Worm (Caenorhabditis elegans): ENCODE results near the gene cdk-11.2.

Gene cdk-11.2

DNA sequence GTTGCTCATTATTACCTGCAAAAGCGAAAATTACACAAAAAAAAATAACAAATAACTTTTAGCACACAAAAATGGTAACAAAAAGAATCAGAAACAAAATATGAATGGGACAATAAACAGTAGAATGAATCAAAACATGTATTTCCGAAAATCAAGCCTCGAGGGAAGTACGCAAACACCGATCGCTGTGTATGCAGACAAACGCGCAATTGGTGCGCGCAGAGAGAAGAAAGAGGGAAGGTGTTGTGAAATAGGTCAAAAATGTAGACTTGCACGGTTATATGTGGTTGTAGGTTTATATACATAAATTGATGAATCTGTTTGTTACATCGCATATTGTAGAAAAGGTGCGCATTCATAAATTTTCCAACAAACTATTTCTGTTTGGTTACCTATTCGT lies at the start of gene cdk-11.2:
Gene cdk-11.2 (minus strand): TSS at position 23 of the 400 bp plus-strand sequence.
- TF ChIP-seq unc-62 (GFP tag; optimal IDR thresholded peaks at IDR 0.05), result no peak

DNA sequence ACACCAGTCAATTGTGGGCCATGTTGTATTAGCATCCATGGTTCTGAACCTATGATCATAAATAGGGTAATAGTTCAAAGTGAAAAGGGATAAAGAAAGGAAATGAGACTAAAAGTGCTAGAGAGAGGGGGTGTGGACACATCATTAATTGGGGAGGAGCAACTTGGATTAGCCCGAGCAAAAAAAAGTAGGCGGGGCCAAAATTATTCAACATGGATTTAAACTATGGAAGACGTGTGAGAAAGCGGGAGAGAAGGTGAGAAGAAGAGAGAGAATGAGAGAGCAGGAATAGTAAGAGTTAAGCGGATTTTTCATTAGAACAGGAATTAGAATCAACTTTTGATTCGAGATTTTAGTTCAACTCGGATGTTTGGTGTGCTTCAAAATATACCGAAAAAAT lies 44.0 kb upstream of the cdk-11.2 start, which contains the start of gene C39B10.1:
Gene C39B10.1 (minus strand): TSS at position 101 of the 400 bp plus-strand sequence.
- TF ChIP-seq unc-62 (GFP tag; optimal IDR thresholded peaks at IDR 0.05), result no peak

DNA sequence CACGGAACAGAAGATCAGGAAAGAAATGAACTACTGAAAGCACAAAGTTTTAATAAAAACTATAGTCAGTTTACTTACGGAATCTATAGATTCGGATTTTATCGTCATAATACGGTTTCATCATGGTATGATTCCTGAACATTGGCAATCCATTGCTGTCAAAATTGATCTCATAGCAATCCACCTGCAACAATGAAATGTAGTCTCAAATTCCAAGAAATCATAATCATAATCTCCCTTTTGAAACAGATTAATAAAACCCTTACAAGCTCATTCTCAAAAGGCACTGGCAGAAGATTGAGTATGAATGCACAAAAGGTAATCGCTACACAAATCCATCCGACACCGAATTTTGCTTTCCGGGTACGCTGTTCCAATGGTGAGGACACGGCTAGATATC lies 42.8 kb upstream of the cdk-11.2 start:
- TF ChIP-seq unc-62 (GFP tag; optimal IDR thresholded peaks at IDR 0.05), result no peak

DNA sequence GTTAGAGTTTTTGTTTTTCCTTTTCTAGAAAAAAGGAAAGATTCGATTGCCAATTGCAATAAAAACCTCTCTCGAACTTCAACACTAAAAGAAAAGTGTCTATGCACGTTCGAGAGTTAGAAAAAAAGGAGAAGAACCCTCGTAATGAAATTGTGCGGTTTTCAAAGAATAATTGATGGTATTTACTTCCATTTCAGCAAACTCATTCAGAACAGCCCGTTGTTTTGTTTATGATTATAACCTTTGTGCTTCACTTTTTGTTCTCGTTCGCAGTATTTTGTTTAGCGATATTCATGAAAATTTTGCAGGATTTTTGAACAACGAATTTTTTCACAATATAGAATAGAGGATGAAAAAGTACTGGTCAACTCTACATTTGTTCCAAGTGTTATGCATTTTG lies 34.4 kb upstream of the cdk-11.2 start, which contains the start of gene lgc-41:
Gene lgc-41 (plus strand): TSS at position 301 of the 400 bp plus-strand sequence.
- no peak for TF ChIP-seq unc-62 (GFP tag; optimal IDR thresholded peaks at IDR 0.05)

DNA sequence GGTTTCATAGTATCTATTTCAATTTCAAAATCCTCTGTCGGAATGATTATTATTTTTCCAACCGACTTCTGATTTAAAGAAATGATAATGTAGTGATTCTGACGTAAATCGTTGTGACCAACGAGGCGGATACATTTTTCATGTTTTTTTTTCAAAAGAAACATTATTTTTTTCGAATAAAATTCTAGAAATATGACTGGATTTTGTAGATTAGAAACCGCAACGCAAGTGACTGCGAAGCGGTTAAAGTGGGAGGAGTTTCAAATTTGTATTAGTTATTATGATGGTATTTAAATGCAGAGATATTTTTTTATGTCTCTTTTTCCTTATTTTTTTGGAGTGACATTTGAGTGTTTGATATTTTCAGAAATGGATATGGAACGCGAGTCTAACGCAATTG lies 27.4 kb upstream of the cdk-11.2 start, which contains the start of gene C39B10.5:
Gene C39B10.5 (plus strand): TSS at position 362 of the 400 bp plus-strand sequence.
- TF ChIP-seq unc-62 (GFP tag; optimal IDR thresholded peaks at IDR 0.05), result no peak

DNA sequence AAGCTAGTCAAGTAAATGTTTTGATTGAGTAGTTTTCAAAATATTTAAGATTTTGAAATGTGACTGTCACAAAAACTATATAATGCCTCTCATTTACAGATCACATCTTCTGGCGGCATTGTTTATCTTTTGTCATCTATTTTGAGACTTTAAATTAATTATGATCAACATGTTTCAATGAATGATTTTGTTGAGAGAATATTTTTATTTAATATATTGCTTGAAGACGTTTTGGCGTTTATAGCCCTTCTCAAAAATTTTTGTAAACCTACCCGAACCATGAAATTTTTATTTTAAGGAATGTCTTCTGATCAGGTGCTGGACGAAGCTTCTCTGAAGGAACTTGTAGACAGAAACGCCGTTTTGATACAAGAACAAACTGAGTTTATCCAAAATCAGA lies 25.1 kb upstream of the cdk-11.2 start, which contains the start of gene C39B10.4:
Gene C39B10.4 (plus strand): TSS at position 301 of the 400 bp plus-strand sequence.
- TF ChIP-seq unc-62 (GFP tag; optimal IDR thresholded peaks at IDR 0.05), result no peak

DNA sequence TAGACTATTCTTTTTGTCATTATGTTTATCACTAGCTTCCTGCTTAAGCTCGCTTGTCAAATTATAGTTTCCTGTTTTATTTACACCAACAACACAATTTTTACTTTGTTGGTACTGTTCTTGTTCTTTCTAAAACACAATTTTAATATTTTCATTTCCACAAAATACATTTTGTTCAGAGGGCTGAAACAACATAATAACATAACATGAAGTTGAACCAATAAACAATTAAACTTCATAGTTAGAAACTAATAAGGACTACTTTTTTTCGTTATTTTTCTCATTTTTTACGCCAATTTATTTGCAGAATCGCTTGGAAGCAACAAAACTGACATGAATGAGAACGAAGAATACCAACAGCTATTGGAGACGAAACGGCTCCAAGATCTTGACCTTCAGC lies 24.3 kb upstream of the cdk-11.2 start, which contains the start of gene C39B10.3:
Gene C39B10.3 (plus strand): TSS at position 301 of the 400 bp plus-strand sequence.
- TF ChIP-seq unc-62 (GFP tag; optimal IDR thresholded peaks at IDR 0.05), result no peak

DNA sequence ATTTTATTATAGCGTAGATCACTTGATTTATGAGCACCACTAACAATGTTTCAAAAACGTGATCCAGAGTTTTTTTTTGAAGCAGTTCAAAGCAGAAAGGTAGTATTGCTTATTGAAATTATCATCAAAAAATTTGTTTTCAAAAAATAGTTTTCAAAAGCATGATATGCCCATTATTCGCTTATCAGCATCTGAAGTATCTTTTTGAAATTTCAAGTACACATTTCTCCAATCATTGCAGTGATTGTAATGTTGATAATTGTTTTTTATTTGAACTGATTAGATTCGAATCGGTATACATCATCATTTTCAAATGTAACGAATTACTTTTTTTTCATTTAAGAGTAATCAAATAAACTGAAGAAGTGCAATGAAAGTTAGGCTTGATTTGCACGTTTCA lies 21.2 kb upstream of the cdk-11.2 start:
- TF ChIP-seq unc-62 (GFP tag; optimal IDR thresholded peaks at IDR 0.05), result no peak

DNA sequence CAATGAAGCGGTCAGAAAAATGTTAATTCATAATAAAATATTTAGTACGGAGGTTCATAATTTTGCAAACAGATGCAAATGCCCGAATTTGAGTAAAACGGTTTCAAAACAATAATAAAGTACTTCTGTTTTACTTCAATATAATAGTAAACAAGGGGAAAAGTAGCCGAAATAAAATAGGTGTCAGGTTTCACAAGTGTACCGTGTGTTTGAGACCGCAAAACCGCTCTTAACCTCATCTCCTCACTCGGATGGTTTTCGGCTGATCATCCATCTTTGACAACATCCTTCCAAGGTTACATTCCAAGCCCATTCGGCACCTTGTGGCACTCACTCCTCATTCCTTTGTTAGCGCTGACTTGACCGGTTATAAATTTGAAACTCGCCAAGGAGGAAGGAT lies 17.9 kb upstream of the cdk-11.2 start:
- TF ChIP-seq unc-62 (GFP tag; optimal IDR thresholded peaks at IDR 0.05), result no peak

DNA sequence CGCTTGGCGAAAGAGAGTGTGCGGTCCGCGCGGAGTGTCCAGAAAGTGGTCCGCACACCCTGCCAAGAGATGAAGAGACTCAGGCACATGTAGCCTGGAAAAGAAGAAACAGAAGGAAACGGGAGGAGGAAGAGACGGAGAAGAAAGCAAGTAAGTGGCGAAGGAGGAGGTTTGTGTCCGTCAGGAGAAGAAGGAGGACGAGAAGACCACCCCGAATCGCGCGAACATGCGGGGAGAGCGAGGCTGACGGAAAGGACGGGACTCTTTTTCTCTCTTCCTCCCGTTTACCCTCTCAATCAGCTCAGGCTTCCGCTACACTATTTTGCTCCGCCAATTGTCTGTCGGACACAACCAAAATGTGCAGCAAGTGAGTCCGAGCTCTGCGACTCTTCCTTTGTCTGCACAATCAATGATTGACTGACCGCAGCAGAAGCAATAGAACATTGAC lies 16.0 kb upstream of the cdk-11.2 start:
- TF ChIP-seq unc-62 (GFP tag; optimal IDR thresholded peaks at IDR 0.05), result no peak

DNA sequence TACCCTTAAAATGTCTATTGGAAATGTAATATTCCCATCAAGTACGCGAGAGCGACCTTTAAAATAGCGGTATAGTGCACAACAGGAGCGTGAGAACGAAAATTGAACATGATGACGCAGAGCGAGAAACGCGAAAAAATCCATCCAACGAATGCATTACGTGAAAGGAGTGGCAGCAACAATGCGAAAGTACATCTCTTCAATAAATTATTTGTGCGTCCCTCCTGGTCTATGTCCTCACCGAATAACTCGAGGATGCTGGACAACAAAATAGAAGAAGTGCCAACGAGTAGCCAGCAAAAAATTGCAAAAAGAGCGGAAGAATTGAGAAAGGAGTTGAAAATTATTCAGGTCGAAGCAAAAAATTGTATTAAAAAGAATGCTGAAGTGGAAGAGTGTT lies 14.3 kb upstream of the cdk-11.2 start:
- no peak for TF ChIP-seq unc-62 (GFP tag; optimal IDR thresholded peaks at IDR 0.05)

DNA sequence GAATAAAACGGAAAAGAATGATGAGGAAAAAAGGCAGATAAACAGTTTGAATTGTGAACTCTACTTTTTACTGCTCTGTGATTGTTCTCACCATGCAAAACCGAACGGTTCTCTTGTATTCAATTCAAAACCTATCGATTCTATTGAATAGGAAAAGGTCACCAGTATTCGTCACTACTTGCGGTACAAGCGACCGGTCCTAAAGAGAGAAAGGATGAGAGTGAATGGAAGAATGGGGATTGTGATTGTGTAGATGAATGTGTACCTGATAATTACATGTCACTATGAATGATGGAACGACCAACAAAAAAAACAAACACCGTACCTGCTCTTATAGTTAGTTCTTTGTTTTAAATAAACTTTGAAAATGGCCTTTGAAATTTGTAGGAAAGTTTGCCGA lies 13.2 kb upstream of the cdk-11.2 start:
- TF ChIP-seq unc-62 (GFP tag; optimal IDR thresholded peaks at IDR 0.05), result no peak

DNA sequence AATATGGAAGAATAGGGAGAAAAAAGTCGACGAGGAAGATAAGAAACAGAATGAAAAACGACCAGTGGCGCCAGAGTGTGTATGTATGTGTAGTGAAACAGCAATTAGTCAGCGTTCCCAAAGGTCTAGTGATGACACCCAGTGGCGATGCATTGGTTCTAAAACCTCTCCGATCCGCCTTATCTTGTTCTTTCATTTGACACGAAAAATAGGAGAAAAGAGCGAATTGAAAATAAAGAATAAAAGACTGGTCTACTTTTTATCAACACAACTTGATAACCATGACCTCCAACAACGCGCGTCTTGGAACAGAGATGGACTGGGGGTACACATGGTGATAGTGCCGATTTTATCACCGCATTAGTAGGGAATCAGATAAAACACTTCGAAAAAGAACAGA lies 11.3 kb upstream of the cdk-11.2 start:
- TF ChIP-seq unc-62 (GFP tag; optimal IDR thresholded peaks at IDR 0.05), result no peak

DNA sequence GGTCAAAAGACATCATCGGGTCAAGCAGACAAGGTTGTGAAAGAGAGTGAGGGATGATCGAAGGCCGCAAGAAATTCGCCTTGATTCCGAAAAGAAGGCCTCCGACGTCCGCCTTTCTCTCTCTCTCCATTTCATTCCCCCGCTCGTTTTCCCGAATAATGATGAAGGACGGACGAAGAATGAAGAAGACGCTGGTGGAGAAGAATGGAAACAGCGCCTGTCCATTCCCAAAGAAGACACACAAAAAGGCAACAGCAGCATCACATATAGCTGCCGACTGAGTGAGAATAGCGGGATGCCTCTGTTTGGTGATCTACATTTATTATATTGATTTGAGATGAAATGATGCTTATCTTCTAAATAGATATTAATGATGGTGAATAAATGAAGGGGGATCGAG lies 9.6 kb upstream of the cdk-11.2 start:
- no peak for TF ChIP-seq unc-62 (GFP tag; optimal IDR thresholded peaks at IDR 0.05)

DNA sequence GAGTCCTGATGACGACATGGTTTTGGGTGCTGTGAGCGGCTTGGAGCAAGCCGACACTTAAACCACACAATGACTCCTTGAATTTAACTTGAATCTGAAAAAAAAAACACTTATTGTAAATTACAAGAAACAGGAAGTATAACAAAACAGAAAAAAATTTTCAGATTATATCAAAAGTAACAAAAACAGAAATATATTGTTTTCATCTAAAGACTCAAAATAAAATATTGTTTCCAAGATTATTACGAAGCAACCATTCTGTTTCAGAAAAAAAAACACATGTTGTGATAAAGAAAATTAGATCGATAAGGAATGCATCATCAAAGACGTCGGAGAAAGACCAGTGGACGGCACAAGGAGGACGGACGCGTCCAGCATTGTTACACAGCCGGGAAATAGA lies 9.0 kb upstream of the cdk-11.2 start, which contains the start of gene mig-15:
Gene mig-15 (minus strand): TSS at position 101 of the 400 bp plus-strand sequence.
- TF ChIP-seq unc-62 (GFP tag; optimal IDR thresholded peaks at IDR 0.05), result no peak

DNA sequence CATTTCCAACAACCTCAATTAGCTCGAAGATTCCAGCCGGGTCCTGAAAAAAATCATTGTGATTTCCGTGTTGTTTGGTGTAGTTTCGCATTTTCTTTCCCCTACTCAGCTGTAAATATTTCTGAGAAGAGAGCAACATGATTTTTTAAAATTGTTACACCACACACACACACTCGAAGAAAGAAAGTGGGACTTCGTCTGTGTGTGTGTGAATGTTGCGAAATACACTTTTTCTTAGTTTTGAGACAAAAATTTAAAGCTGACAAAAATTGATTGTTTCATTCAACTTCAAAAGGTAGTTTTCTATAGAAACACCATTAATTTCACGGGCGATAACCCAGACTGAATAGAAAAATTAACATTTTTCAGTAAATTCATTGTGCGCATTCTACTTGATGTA lies 8.5 kb upstream of the cdk-11.2 start:
- TF ChIP-seq unc-62 (GFP tag; optimal IDR thresholded peaks at IDR 0.05), result no peak

DNA sequence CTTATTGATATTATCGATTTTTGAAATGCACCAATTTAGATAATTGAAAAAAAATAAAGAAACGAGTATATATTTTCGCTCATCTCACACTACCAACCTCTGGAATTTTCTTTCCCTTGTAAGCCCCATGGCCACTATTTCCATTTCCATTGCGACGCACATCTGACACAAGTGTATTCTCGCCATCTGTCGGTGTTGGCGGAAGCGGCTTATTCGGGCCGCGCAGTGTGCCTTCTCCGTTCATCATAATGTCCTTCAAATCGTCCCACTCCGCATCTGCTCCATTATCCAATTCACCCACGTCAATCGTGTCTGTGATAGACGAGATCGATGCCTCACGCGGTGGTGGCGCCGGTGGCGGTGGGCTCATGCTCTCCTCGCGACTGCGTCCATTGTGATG lies 5.2 kb upstream of the cdk-11.2 start:
- no peak for TF ChIP-seq unc-62 (GFP tag; optimal IDR thresholded peaks at IDR 0.05)

DNA sequence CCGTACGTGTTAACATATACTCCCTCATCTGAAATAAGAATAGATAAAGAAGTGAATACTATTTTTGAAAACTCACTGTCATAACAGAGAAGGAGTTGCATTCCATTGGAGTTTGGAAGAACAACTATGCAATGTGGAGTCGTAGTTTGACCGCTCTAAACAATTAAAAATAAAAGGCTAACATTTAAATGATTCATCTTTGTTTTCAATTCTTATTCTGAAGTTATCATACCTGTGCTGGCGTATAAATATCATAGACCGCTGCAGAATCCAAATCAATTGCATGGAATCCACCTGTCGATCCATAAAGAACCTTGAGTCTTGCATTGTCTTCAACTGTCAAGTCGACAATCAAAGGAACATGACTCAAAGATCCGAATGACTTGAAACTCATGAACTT lies 3.1 kb upstream of the cdk-11.2 start:
- no peak for TF ChIP-seq unc-62 (GFP tag; optimal IDR thresholded peaks at IDR 0.05)

All from whole organism, dauer.